Worm (Caenorhabditis elegans) whole organism, young adult: ENCODE measurements around the gene M01F1.8.
A peak's percentile ranks its signal among the peaks of the same experiment; 100 is the strongest.

ENCODE experiments used
- B0019.2 ChIP-seq: fragments of 200-800 bp; sonication (Bioruptor generic); conservative IDR thresholded peaks from 2 replicates; pipeline ENCODE4 v1.3.6; 2022; ENCODE audit warnings: missing genetic modification reagents, missing genetic modification characterization, missing compliant biosample characterization
- B0336.3 ChIP-seq: fragments of 200-800 bp; sonication (Bioruptor generic); IDR thresholded peaks from 2 replicates; pipeline ENCODE4 v1.3.6; 2022; ENCODE audit warnings: missing genetic modification characterization, missing compliant biosample characterization
- C06A6.2 ChIP-seq: fragments of 200-800 bp; sonication (Bioruptor generic); conservative IDR thresholded peaks from 2 replicates; pipeline ENCODE4 v1.3.6; 2022; ENCODE audit warnings: missing genetic modification characterization, missing compliant biosample characterization
- C17E4.6 ChIP-seq: fragments of 200-800 bp; sonication (Bioruptor generic); IDR thresholded peaks from 2 replicates; pipeline ENCODE4 v1.3.6; 2022; ENCODE audit warnings: missing genetic modification reagents, missing genetic modification characterization, missing compliant biosample characterization
- F10E7.11 ChIP-seq: sonication (generic microtip); optimal IDR thresholded peaks from 2 replicates; lab custom pipeline; 2017; ENCODE audit warnings: mild to moderate bottlenecking, missing genetic modification characterization, moderate library complexity, missing compliant biosample characterization
- F23B12.7 ChIP-seq: sonication (generic microtip); optimal IDR thresholded peaks from 2 replicates; lab custom pipeline; 2017; ENCODE audit warnings: missing genetic modification characterization, mild to moderate bottlenecking, missing compliant biosample characterization, antibody characterized with exemption, moderate library complexity; ENCODE audit not compliant: insufficient read depth
- F37B4.10 ChIP-seq: fragments of 200-800 bp; sonication (Bioruptor generic); IDR thresholded peaks from 2 replicates; pipeline ENCODE4 v1.3.6; 2022; ENCODE audit warnings: missing genetic modification characterization, missing compliant biosample characterization
- F39B2.1 ChIP-seq: fragments of 200-800 bp; sonication (Bioruptor generic); IDR thresholded peaks from 2 replicates; pipeline ENCODE4 v1.3.6; 2022; ENCODE audit warnings: missing genetic modification reagents, missing genetic modification characterization, missing compliant biosample characterization
- F49E8.2 ChIP-seq: sonication (generic microtip); optimal IDR thresholded peaks from 3 replicates; lab custom pipeline; 2017; ENCODE audit warnings: missing genetic modification characterization, mild to moderate bottlenecking, missing compliant biosample characterization, antibody characterized with exemption, moderate library complexity; ENCODE audit not compliant: insufficient read depth
- F52B5.7 ChIP-seq: sonication (generic microtip); optimal IDR thresholded peaks from 2 replicates; lab custom pipeline; 2016; ENCODE audit warnings: mild to moderate bottlenecking, missing genetic modification characterization, missing compliant biosample characterization
- F57A8.1 ChIP-seq: fragments of 200-800 bp; sonication (Bioruptor generic); optimal IDR thresholded peaks from 2 replicates; lab custom pipeline; 2018; ENCODE audit warnings: mild to moderate bottlenecking, missing genetic modification characterization, moderate library complexity, missing compliant biosample characterization
- K11D2.4 ChIP-seq: fragments of 200-800 bp; sonication (Bioruptor generic); IDR thresholded peaks from 2 replicates; pipeline ENCODE4 v1.3.6; 2022; ENCODE audit warnings: missing genetic modification reagents, missing genetic modification characterization, missing compliant biosample characterization
- T07F8.4 ChIP-seq: sonication (generic microtip); optimal IDR thresholded peaks from 2 replicates; lab custom pipeline; 2016; ENCODE audit warnings: mild to moderate bottlenecking, missing genetic modification characterization, moderate library complexity, missing compliant biosample characterization
- T26A5.8 ChIP-seq: sonication (generic microtip); optimal IDR thresholded peaks from 2 replicates; lab custom pipeline; 2016; ENCODE audit warnings: missing genetic modification characterization, missing compliant biosample characterization
- Y79H2A.3 ChIP-seq: fragments of 200-800 bp; sonication (Bioruptor generic); conservative IDR thresholded peaks from 2 replicates; pipeline ENCODE4 v1.3.6; 2022; ENCODE audit warnings: missing genetic modification reagents, missing genetic modification characterization, missing compliant biosample characterization
- ZK185.1 ChIP-seq: sonication (generic microtip); optimal IDR thresholded peaks from 2 replicates; lab custom pipeline; 2016; ENCODE audit warnings: mild to moderate bottlenecking, missing genetic modification characterization, missing compliant biosample characterization; ENCODE audit not compliant: poor library complexity, severe bottlenecking
- ama-1 ChIP-seq, 3 experiments: fragments of 150-350 bp in 1 of 3; sonication (generic microtip) in 2 of 3; optimal IDR thresholded peaks; 2 replicates each; lab custom pipeline; 2014 to 2018; ENCODE audit warnings: missing biosample characterization in 2 of 3, missing genetic modification characterization in 2 of 3, missing genetic modification reagents in 2 of 3
- aptf-3 ChIP-seq: fragments of 200-800 bp; sonication (Bioruptor generic); IDR thresholded peaks from 2 replicates; pipeline ENCODE4 v1.3.6; 2022; ENCODE audit warnings: missing genetic modification characterization, missing compliant biosample characterization
- athp-1 ChIP-seq: sonication (generic microtip); optimal IDR thresholded peaks from 2 replicates; lab custom pipeline; 2017; ENCODE audit warnings: mild to moderate bottlenecking, missing genetic modification characterization, missing compliant biosample characterization
- attf-5 ChIP-seq: fragments of 200-800 bp; sonication (Bioruptor generic); optimal IDR thresholded peaks from 2 replicates; lab custom pipeline; 2018; ENCODE audit warnings: mild to moderate bottlenecking, missing genetic modification characterization, missing compliant biosample characterization
- attf-6 ChIP-seq: fragments of 200-800 bp; sonication (Bioruptor generic); IDR thresholded peaks from 2 replicates; pipeline ENCODE4 v1.3.6; 2022; ENCODE audit warnings: missing genetic modification reagents, missing genetic modification characterization, missing compliant biosample characterization
- cebp-2 ChIP-seq: fragments of 200-800 bp; sonication (Bioruptor generic); IDR thresholded peaks from 2 replicates; pipeline ENCODE4 v1.3.6; 2022; ENCODE audit warnings: missing genetic modification characterization, missing compliant biosample characterization
- ceh-27 ChIP-seq: fragments of 200-800 bp; sonication (Bioruptor generic); optimal IDR thresholded peaks from 2 replicates; lab custom pipeline; 2018; ENCODE audit warnings: mild to moderate bottlenecking, missing genetic modification characterization, moderate library complexity, missing compliant biosample characterization
- ceh-79 ChIP-seq: sonication (generic microtip); optimal IDR thresholded peaks from 2 replicates; lab custom pipeline; 2017; ENCODE audit warnings: mild to moderate bottlenecking, missing genetic modification characterization, missing compliant biosample characterization
- ceh-91 ChIP-seq: fragments of 200-800 bp; sonication (Bioruptor generic); IDR thresholded peaks from 2 replicates; pipeline ENCODE4 v1.3.6; 2022; ENCODE audit warnings: missing genetic modification reagents, missing genetic modification characterization, missing compliant biosample characterization
- dpff-1 ChIP-seq: sonication (generic microtip); optimal IDR thresholded peaks from 2 replicates; lab custom pipeline; 2017; ENCODE audit warnings: mild to moderate bottlenecking, missing genetic modification characterization, missing compliant biosample characterization
- dpl-1 ChIP-seq: fragments of 150-350 bp; optimal IDR thresholded peaks from 2 replicates; lab custom pipeline; 2014; ENCODE audit warnings: missing biosample characterization, missing genetic modification reagents, missing genetic modification characterization
- efl-1 ChIP-seq: fragments of 150-350 bp; optimal IDR thresholded peaks from 2 replicates; lab custom pipeline; 2014; ENCODE audit warnings: missing biosample characterization, missing genetic modification reagents, missing genetic modification characterization
- egl-44 ChIP-seq: fragments of 200-800 bp; sonication (Bioruptor generic); IDR thresholded peaks from 2 replicates; pipeline ENCODE4 v1.3.6; 2022; ENCODE audit warnings: missing genetic modification reagents, missing genetic modification characterization, missing compliant biosample characterization
- ets-4 ChIP-seq: fragments of 200-800 bp; sonication (Bioruptor generic); optimal IDR thresholded peaks from 2 replicates; lab custom pipeline; 2018; ENCODE audit warnings: mild to moderate bottlenecking, missing genetic modification characterization, missing compliant biosample characterization
- fkh-3 ChIP-seq: sonication (generic microtip); optimal IDR thresholded peaks from 2 replicates; lab custom pipeline; 2016; ENCODE audit warnings: mild to moderate bottlenecking, missing genetic modification characterization, missing compliant biosample characterization
- him-1 ChIP-seq: sonication (generic microtip); optimal IDR thresholded peaks from 2 replicates; lab custom pipeline; 2016; ENCODE audit warnings: missing genotype, missing genetic modification reagents, missing genetic modification characterization, missing compliant biosample characterization
- hmg-1.2 ChIP-seq: fragments of 200-800 bp; sonication (Bioruptor generic); IDR thresholded peaks from 2 replicates; pipeline ENCODE4 v1.3.6; 2022; ENCODE audit warnings: missing genetic modification reagents, missing genetic modification characterization, missing compliant biosample characterization
- hmg-20 ChIP-seq: fragments of 200-800 bp; sonication (Bioruptor generic); IDR thresholded peaks from 2 replicates; pipeline ENCODE4 v1.3.6; 2022; ENCODE audit warnings: missing genetic modification reagents, missing genetic modification characterization, missing compliant biosample characterization
- hsf-1 ChIP-seq: fragments of 200-800 bp; sonication (Bioruptor generic); IDR thresholded peaks from 2 replicates; pipeline ENCODE4 v1.3.6; 2022; ENCODE audit warnings: missing genetic modification reagents, missing genetic modification characterization, missing compliant biosample characterization
- lag-1 ChIP-seq: fragments of 200-800 bp; sonication (Bioruptor generic); IDR thresholded peaks from 2 replicates; pipeline ENCODE4 v1.3.6; 2022; ENCODE audit warnings: missing genetic modification reagents, missing genetic modification characterization, missing compliant biosample characterization
- let-526 ChIP-seq: fragments of 200-800 bp; sonication (Bioruptor generic); IDR thresholded peaks from 2 replicates; pipeline ENCODE4 v1.3.6; 2022; ENCODE audit warnings: missing genetic modification reagents, missing genetic modification characterization, missing compliant biosample characterization
- madf-6 ChIP-seq: fragments of 200-800 bp; sonication (Bioruptor generic); IDR thresholded peaks from 2 replicates; pipeline ENCODE4 v1.3.6; 2022; ENCODE audit warnings: missing genetic modification reagents, missing genetic modification characterization, missing compliant biosample characterization
- mes-4 ChIP-seq: sonication (generic microtip); optimal IDR thresholded peaks from 2 replicates; lab custom pipeline; 2016; ENCODE audit warnings: missing genotype, missing genetic modification characterization, missing compliant biosample characterization
- mxl-1 ChIP-seq: sonication (generic microtip); optimal IDR thresholded peaks from 2 replicates; lab custom pipeline; 2016; ENCODE audit warnings: missing genetic modification characterization, missing compliant biosample characterization
- pbrm-1 ChIP-seq: fragments of 200-800 bp; sonication (Bioruptor generic); IDR thresholded peaks from 2 replicates; pipeline ENCODE4 v1.3.6; 2022; ENCODE audit warnings: missing genetic modification reagents, missing genetic modification characterization, missing compliant biosample characterization
- pha-4 ChIP-seq: fragments of 150-350 bp; sonication (generic microtip); optimal IDR thresholded peaks from 2 replicates; lab custom pipeline; 2014; ENCODE audit warnings: missing biosample characterization, missing genetic modification reagents, missing genetic modification characterization
- rec-8 ChIP-seq, 2 experiments: sonication (generic microtip); optimal IDR thresholded peaks; 2 replicates each; lab custom pipeline; 2016; ENCODE audit warnings: mild to moderate bottlenecking in 2 of 2, missing genetic modification characterization in 2 of 2, missing genetic modification reagents in 2 of 2, missing genotype in 2 of 2, missing biosample characterization in 1 of 2, missing compliant biosample characterization in 1 of 2, moderate library complexity in 1 of 2
- sptf-2 ChIP-seq: fragments of 200-800 bp; sonication (Bioruptor generic); optimal IDR thresholded peaks from 2 replicates; lab custom pipeline; 2018; ENCODE audit warnings: mild to moderate bottlenecking, missing genetic modification characterization, missing compliant biosample characterization
- tlf-1 ChIP-seq: fragments of 200-800 bp; sonication (Bioruptor generic); optimal IDR thresholded peaks from 2 replicates; lab custom pipeline; 2018; ENCODE audit warnings: mild to moderate bottlenecking, missing genetic modification characterization, missing compliant biosample characterization
- unc-130 ChIP-seq: sonication (generic microtip); optimal IDR thresholded peaks from 2 replicates; lab custom pipeline; 2016; ENCODE audit warnings: missing genetic modification reagents, missing genetic modification characterization, missing compliant biosample characterization
- unc-62 ChIP-seq: fragments of 150-350 bp; optimal IDR thresholded peaks from 2 replicates; lab custom pipeline; 2014; ENCODE audit warnings: missing biosample characterization, missing genetic modification reagents, missing genetic modification characterization
- ztf-18 ChIP-seq: sonication (generic microtip); optimal IDR thresholded peaks from 2 replicates; lab custom pipeline; 2016; ENCODE audit warnings: missing genotype, mild to moderate bottlenecking, missing genetic modification characterization, missing compliant biosample characterization
- ztf-26 ChIP-seq: sonication (generic microtip); optimal IDR thresholded peaks from 2 replicates; lab custom pipeline; 2017; ENCODE audit warnings: missing genetic modification characterization, missing compliant biosample characterization

M01F1.8 gene

ce11 chrIII:3505051-3505548 is 2.8 kb upstream of the M01F1.8 start, which contains the start of gene lias-1:
lias-1 (minus strand) TSS chrIII:3505101.
- TF ChIP-seq ceh-91 (GFP tag; lab: Robert Waterston, UW) (peak; percentile 52), T26A5.8 (tag; lab: Kevin White, UChicago) (no peak), lag-1 (GFP tag; lab: Robert Waterston, UW) (no peak), K11D2.4 (GFP tag; lab: Robert Waterston, UW) (no peak), aptf-3 (no peak), rec-8 (tag; optimal IDR thresholded peaks at IDR 0.05; lab: Kevin White, UChicago) (no peak), let-526 (GFP tag; lab: Robert Waterston, UW) (no peak), fkh-3 (no peak), egl-44 (GFP tag; lab: Robert Waterston, UW) (no peak), attf-5 (GFP tag; lab: Kevin White, UChicago) (peak; percentile 82), cebp-2 (GFP tag; lab: Robert Waterston, UW) (no peak), madf-6 (peak; percentile 75), pha-4 (peak; percentile 31), dpl-1 (peak; percentile 58), ceh-27 (GFP tag; lab: Kevin White, UChicago) (peak; percentile 56), ets-4 (GFP tag; lab: Kevin White, UChicago) (no peak), mxl-1 (tag; lab: Kevin White, UChicago) (no peak), pbrm-1 (GFP tag; lab: Robert Waterston, UW) (no peak), ama-1 (optimal IDR thresholded peaks at IDR 0.05; lab: Kevin White, UChicago) (no peak), ama-1 (GFP tag; optimal IDR thresholded peaks at IDR 0.05; lab: Kevin White, UChicago) (peak in 1 of 2 experiments; percentile 17), B0336.3 (GFP tag; lab: Robert Waterston, UW) (0 out of 2 replicates have a peak, but pooled peaks have one; percentile 27), F57A8.1 (GFP tag; lab: Kevin White, UChicago) (no peak), T07F8.4 (tag; lab: Kevin White, UChicago) (no peak), ztf-26 (tag; lab: Kevin White, UChicago) (no peak), F39B2.1 (GFP tag; lab: Robert Waterston, UW) (no peak), F49E8.2 (tag; lab: Kevin White, UChicago) (peak; percentile 72), F37B4.10 (no peak), mes-4 (tag; lab: Kevin White, UChicago) (no peak), dpff-1 (tag; lab: Kevin White, UChicago) (no peak), unc-62 (GFP tag; lab: Kevin White, UChicago) (no peak), efl-1 (GFP tag; lab: Kevin White, UChicago) (peak; percentile 60), athp-1 (tag; lab: Kevin White, UChicago) (no peak), F52B5.7 (tag; lab: Kevin White, UChicago) (no peak), unc-130 (GFP tag; lab: Kevin White, UChicago) (no peak), C06A6.2 (GFP tag; lab: Robert Waterston, UW) (no peak), attf-6 (no peak), ceh-79 (tag; lab: Kevin White, UChicago) (no peak), him-1 (tag; lab: Kevin White, UChicago) (no peak), B0019.2 (GFP tag; lab: Robert Waterston, UW) (no peak), F10E7.11 (tag; lab: Kevin White, UChicago) (no peak), hmg-20 (GFP tag; lab: Robert Waterston, UW) (no peak), hsf-1 (no peak), hmg-1.2 (GFP tag; lab: Robert Waterston, UW) (peak; percentile 69), ZK185.1 (peak; percentile 76), C17E4.6 (GFP tag; lab: Robert Waterston, UW) (no peak), F23B12.7 (peak; percentile 89), Y79H2A.3 (no peak), tlf-1 (peak; percentile 33), sptf-2 (no peak), ztf-18 (tag; lab: Kevin White, UChicago) (peak; percentile 21)
